Fruit fly (Drosophila melanogaster): ENCODE measurements around the gene Neos.

Gene Neos

DNA sequence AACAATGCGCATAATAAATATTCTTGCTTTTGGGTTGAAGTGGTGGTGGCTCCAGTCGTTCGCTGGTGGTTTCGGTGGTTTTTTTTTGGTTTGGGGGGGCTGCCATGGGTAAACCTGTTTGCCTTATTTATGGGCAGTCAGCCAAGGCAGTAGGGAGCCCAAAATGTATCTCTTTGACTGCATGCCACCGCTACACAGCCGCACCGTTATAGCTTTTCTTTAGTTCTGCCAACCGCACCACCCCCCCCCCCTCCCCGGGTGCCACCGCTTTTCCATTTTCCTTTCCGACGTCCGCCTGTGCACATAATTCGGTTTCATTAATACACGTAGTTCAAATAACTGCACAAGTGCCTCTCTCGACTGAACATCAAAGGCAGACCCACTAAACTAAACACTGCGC is 16.8 kb downstream of the Neos start (continued):
- no peak for TF ChIP-seq da (GFP tag; optimal IDR thresholded peaks at IDR 0.05)
- peak; percentile 13 for TF ChIP-seq Med (GFP tag)

DNA sequence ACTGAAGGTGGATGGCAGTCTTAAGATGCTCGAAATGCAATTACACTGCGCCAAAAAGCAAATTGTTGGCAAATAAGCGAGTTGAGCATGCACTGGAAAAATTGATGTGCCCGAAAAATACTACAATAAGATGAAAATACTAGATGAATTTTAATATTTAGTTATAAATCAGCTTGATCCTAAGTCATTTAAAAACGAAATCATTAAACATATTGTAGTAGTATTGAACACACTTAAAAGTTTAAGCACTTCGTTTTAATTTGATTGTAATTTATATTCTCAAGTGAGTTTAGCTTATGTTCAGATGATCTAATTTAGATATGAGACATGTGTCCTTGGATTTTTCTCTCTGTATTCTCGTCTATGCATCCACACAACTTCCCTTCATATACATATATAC is 21.0 kb downstream of the Neos start:
- TF ChIP-seq lmd (GFP tag; IDR thresholded peaks at IDR 0.05): no peak
- TF ChIP-seq gsb-n (tag; optimal IDR thresholded peaks at IDR 0.05): no peak
- no peak for TF ChIP-seq pita (GFP tag; optimal IDR thresholded peaks at IDR 0.05)
- no peak for TF ChIP-seq CG13287 (GFP tag; IDR thresholded peaks at IDR 0.05; ENCODE audit: partially characterized antibody)
- no peak for TF ChIP-seq run (tag; optimal IDR thresholded peaks at IDR 0.05)
- no peak for TF ChIP-seq Adf1 (GFP tag; IDR thresholded peaks at IDR 0.05)
- TF ChIP-seq CG18764 (GFP tag; optimal IDR thresholded peaks at IDR 0.05): no peak
- TF ChIP-seq E2f2 (GFP tag; IDR thresholded peaks at IDR 0.05): no peak
- no peak for TF ChIP-seq salm (tag; optimal IDR thresholded peaks at IDR 0.05)
- peak; percentile 42 for TF ChIP-seq Sox102F (GFP tag; optimal IDR thresholded peaks at IDR 0.05)
- no peak for TF ChIP-seq CG6765 (GFP tag; optimal IDR thresholded peaks at IDR 0.05)
- TF ChIP-seq GATAe (GFP tag; conservative IDR thresholded peaks at IDR 0.05): no peak
- TF ChIP-seq CG2712 (tag; optimal IDR thresholded peaks at IDR 0.05): no peak
- TF ChIP-seq CG9609 (GFP tag; optimal IDR thresholded peaks at IDR 0.05): no peak
- TF ChIP-seq z (GFP tag; IDR thresholded peaks at IDR 0.05): no peak
- TF ChIP-seq CG15269 (tag; optimal IDR thresholded peaks at IDR 0.05): peak; percentile 18
- no peak for TF ChIP-seq maf-S (GFP tag; optimal IDR thresholded peaks at IDR 0.05)
- TF ChIP-seq CG15514 (GFP tag; optimal IDR thresholded peaks at IDR 0.05): no peak
- TF ChIP-seq CG11696 (GFP tag; IDR thresholded peaks at IDR 0.05): no peak
- peak in 1 of 2 experiments; percentile 33 for TF ChIP-seq dpn (GFP tag; optimal IDR thresholded peaks at IDR 0.05)
- TF ChIP-seq sens (GFP tag): peak; percentile 24
- no peak for TF ChIP-seq chinmo (GFP tag; IDR thresholded peaks at IDR 0.05; ENCODE audit: partially characterized antibody)
- 0 out of 2 replicates have a peak, but pooled peaks have one; percentile 17 for TF ChIP-seq sob (GFP tag; IDR thresholded peaks at IDR 0.05)
- TF ChIP-seq CG7786 (GFP tag; optimal IDR thresholded peaks at IDR 0.05): no peak
- no peak for TF ChIP-seq CG4820 (GFP tag; optimal IDR thresholded peaks at IDR 0.05)
- TF ChIP-seq Bteb2 (GFP tag; optimal IDR thresholded peaks at IDR 0.05): no peak
- TF ChIP-seq CG1647 (GFP tag; optimal IDR thresholded peaks at IDR 0.05): no peak
- TF ChIP-seq CG8924 (tag; optimal IDR thresholded peaks at IDR 0.05): no peak
- peak; percentile 42 for TF ChIP-seq fd96Cb (tag; optimal IDR thresholded peaks at IDR 0.05)
- no peak for TF ChIP-seq Ets65A (GFP tag)
- no peak for TF ChIP-seq ap (GFP tag; IDR thresholded peaks at IDR 0.05)
- no peak for TF ChIP-seq crp (GFP tag; optimal IDR thresholded peaks at IDR 0.05)
- TF ChIP-seq CG7963 (GFP tag; IDR thresholded peaks at IDR 0.05; ENCODE audit: partially characterized antibody): no peak
- peak; percentile 46 for TF ChIP-seq cwo (GFP tag; optimal IDR thresholded peaks at IDR 0.05)
- TF ChIP-seq Lim3 (GFP tag; IDR thresholded peaks at IDR 0.05): no peak
- no peak for TF ChIP-seq Kr (GFP tag; optimal IDR thresholded peaks at IDR 0.05)
- no peak for TF ChIP-seq CG10565 (GFP tag; optimal IDR thresholded peaks at IDR 0.05)
- TF ChIP-seq CG10267 (tag; optimal IDR thresholded peaks at IDR 0.05): no peak
- TF ChIP-seq Awh (GFP tag; IDR thresholded peaks at IDR 0.05): no peak
- TF ChIP-seq Rx (GFP tag; IDR thresholded peaks at IDR 0.05): no peak; the same call in 1 of the 2 replicates
- no peak for TF ChIP-seq tap (tag; optimal IDR thresholded peaks at IDR 0.05)
- TF ChIP-seq fru (optimal IDR thresholded peaks at IDR 0.05): no peak
- no peak for TF ChIP-seq BtbVII (GFP tag; optimal IDR thresholded peaks at IDR 0.05)
- TF ChIP-seq so (GFP tag; IDR thresholded peaks at IDR 0.05): no peak
- TF ChIP-seq ems (GFP tag; optimal IDR thresholded peaks at IDR 0.05): peak; percentile 9
- no peak for TF ChIP-seq CG11398 (GFP tag; optimal IDR thresholded peaks at IDR 0.05)
- peak; percentile 15; the same call in 1 of the 3 replicates for TF ChIP-seq croc (GFP tag; conservative IDR thresholded peaks at IDR 0.05)
- TF ChIP-seq MESR4 (GFP tag; optimal IDR thresholded peaks at IDR 0.05): no peak
- no peak for TF ChIP-seq az2 (GFP tag; optimal IDR thresholded peaks at IDR 0.05)

All from whole organism, embryonic.